Fruit fly (Drosophila melanogaster) whole organism, adult: Measurements from ENCODE around the gene bbx.

Experiments
- CG11617 ChIP-seq: fragments of 200-800 bp; sonication (Bioruptor generic); optimal IDR thresholded peaks from 2 replicates; lab custom pipeline; 2017; ENCODE audit warnings: mild to moderate bottlenecking, missing biosample characterization, missing genetic modification reagents, missing genetic modification characterization
- CG12768 ChIP-seq: fragments of 200-800 bp; sonication (Bioruptor generic); optimal IDR thresholded peaks from 2 replicates; lab custom pipeline; 2017; ENCODE audit warnings: missing biosample characterization, missing genetic modification characterization, mild to moderate bottlenecking, moderate library complexity, missing genetic modification reagents
- CG14711 ChIP-seq: fragments of 200-800 bp; sonication (Bioruptor generic); optimal IDR thresholded peaks from 2 replicates; lab custom pipeline; 2018; ENCODE audit warnings: missing biosample characterization, mild to moderate bottlenecking, missing genetic modification characterization, moderate library complexity
- CG1620 ChIP-seq: fragments of 200-800 bp; sonication (Bioruptor generic); optimal IDR thresholded peaks from 2 replicates; lab custom pipeline; 2016; ENCODE audit warnings: missing biosample characterization, missing genetic modification characterization
- CG33017 ChIP-seq: fragments of 200-800 bp; sonication (Bioruptor generic); optimal IDR thresholded peaks from 2 replicates; lab custom pipeline; 2018; ENCODE audit warnings: missing biosample characterization, mild to moderate bottlenecking, missing genetic modification characterization, moderate library complexity
- CG5204 ChIP-seq: fragments of 200-800 bp; sonication (Bioruptor generic); optimal IDR thresholded peaks from 2 replicates; lab custom pipeline; 2016; ENCODE audit warnings: missing biosample characterization, missing genetic modification characterization
- CG7045 ChIP-seq: fragments of 200-800 bp; sonication (Bioruptor generic); optimal IDR thresholded peaks from 2 replicates; lab custom pipeline; 2017; ENCODE audit warnings: missing biosample characterization, mild to moderate bottlenecking, missing genetic modification characterization
- CG7101 ChIP-seq: fragments of 200-800 bp; sonication (Bioruptor generic); optimal IDR thresholded peaks from 2 replicates; lab custom pipeline; 2018; ENCODE audit warnings: missing biosample characterization, mild to moderate bottlenecking, missing genetic modification characterization, moderate library complexity
- Clk ChIP-seq: fragments of 200-800 bp; sonication (Bioruptor generic); optimal IDR thresholded peaks from 2 replicates; lab custom pipeline; 2017; ENCODE audit warnings: missing biosample characterization, missing genetic modification characterization
- Crg-1 ChIP-seq: fragments of 200-800 bp; sonication (Bioruptor generic); optimal IDR thresholded peaks from 2 replicates; lab custom pipeline; 2016; ENCODE audit warnings: missing biosample characterization, missing genetic modification characterization
- Hr96 ChIP-seq: fragments of 200-800 bp; sonication (Bioruptor generic); optimal IDR thresholded peaks from 2 replicates; lab custom pipeline; 2016; ENCODE audit warnings: missing biosample characterization, missing genetic modification characterization
- Mnt ChIP-seq: fragments of 200-800 bp; sonication (Bioruptor generic); optimal IDR thresholded peaks from 2 replicates; lab custom pipeline; 2016; ENCODE audit warnings: missing biosample characterization, mild to moderate bottlenecking, missing genetic modification characterization
- bab1 ChIP-seq: fragments of 200-800 bp; sonication (Bioruptor generic); optimal IDR thresholded peaks from 3 replicates; lab custom pipeline; 2019; ENCODE audit warnings: missing biosample characterization, mild to moderate bottlenecking, missing genetic modification characterization, moderate library complexity
- cic ChIP-seq: fragments of 200-800 bp; sonication (Bioruptor generic); optimal IDR thresholded peaks from 2 replicates; lab custom pipeline; 2017; ENCODE audit warnings: missing biosample characterization, mild to moderate bottlenecking, missing genetic modification characterization, moderate library complexity
- cnc ChIP-seq, 2 experiments: fragments of >200 bp; optimal IDR thresholded peaks; 2 replicates each; lab custom pipeline; 2017
- kay ChIP-seq: fragments of 200-800 bp; sonication (Bioruptor generic); peaks from one replicate; lab custom pipeline; 2016; ENCODE audit warnings: missing biosample characterization, missing genetic modification characterization, borderline replicate concordance
- ovo ChIP-seq: fragments of 200-800 bp; sonication (Bioruptor generic); optimal IDR thresholded peaks from 2 replicates; lab custom pipeline; 2016; ENCODE audit warnings: missing biosample characterization, missing genetic modification characterization
- pad ChIP-seq: fragments of 200-800 bp; sonication (Bioruptor generic); optimal IDR thresholded peaks from 3 replicates; lab custom pipeline; 2017; ENCODE audit warnings: missing biosample characterization, missing genetic modification characterization, mild to moderate bottlenecking, moderate library complexity, missing genetic modification reagents
- tj ChIP-seq: fragments of 200-800 bp; sonication (Bioruptor generic); optimal IDR thresholded peaks from 3 replicates; lab custom pipeline; 2017; ENCODE audit warnings: missing biosample characterization, mild to moderate bottlenecking, missing genetic modification characterization, moderate library complexity
- toe ChIP-seq: fragments of 200-800 bp; sonication (Bioruptor generic); optimal IDR thresholded peaks from 2 replicates; lab custom pipeline; 2016; ENCODE audit warnings: missing biosample characterization, missing genetic modification characterization

Gene bbx

DNA sequence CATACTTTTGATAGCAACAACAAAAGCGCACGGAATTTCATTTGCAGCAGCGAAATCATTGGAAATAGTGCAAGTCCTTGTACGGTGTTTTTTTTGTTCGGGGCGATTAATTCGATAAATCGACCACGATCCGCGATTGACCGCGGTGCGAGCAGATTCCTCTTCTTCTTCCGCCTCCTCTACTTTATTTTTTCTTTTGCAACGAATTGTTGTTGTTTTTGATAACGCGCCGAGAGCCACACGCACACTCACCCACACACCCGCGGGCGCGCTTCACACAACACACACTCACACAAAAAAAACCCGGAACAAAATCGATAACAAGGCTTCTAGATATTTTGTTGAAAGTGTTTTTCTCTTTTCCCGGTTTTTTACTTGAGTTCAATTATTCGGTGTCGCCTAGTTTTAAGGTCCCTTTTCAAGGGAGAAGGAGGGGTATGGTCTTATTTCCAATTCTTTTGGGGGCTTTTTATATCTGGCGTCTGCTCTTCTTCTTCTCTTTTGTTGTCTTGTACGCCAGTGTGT is 39.6 kb upstream of the bbx start:
- TF ChIP-seq tj (GFP tag; lab: Kevin White, UChicago) (no peak), CG12768 (GFP tag; lab: Kevin White, UChicago) (no peak), cnc (optimal IDR thresholded peaks at IDR 0.05; lab: Kevin White, UChicago) (no peak), CG7045 (GFP tag; lab: Kevin White, UChicago) (no peak), bab1 (GFP tag; lab: Kevin White, UChicago) (no peak)

DNA sequence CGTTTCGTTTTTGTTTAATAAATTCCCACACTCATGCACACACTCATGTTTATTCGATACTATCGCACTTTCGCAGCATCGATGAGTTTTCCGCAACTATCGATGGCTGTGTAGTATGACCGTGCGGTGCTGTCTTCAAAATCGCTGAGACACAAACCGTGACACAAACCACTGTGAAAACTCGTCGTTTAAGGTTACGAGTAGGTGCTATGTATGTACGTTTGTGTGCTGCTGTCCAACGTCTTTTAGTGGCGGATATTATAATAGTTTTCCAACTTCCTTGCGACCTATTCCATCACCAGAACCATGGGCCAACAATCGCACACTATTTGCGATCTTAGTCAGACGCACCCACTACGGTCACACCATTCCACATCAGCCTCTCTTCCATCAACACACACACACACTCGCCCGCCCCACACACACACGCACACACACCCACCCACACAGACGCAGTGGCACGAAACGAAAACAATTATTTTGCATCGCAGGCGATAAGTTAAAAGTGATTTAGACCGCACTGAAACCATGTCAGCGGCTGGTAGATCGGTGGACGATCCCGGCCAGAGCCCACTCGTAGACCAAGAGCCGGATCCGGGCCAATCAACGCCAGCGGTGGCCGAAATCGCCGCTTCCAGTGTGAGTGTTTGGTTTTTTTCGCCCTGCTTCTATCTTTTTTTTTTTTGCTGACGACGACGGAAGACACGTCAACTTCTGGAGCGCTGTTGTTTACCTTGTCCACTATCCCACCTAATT is 38.7 kb upstream of the bbx start, which contains the start of the genes Dd and CG1486:
TSS of gene Dd (minus strand) at position 77 of the 756 bp plus-strand sequence.
TSS of gene CG1486 (plus strand) at position 114 of the 756 bp plus-strand sequence.
- TF ChIP-seq CG14711 (tag; lab: Kevin White, UChicago) = no peak
- peak; percentile 36 for TF ChIP-seq pad (GFP tag; lab: Kevin White, UChicago)
- TF ChIP-seq CG12768 (GFP tag; lab: Kevin White, UChicago) = no peak
- TF ChIP-seq CG11617 (GFP tag; lab: Kevin White, UChicago) = peak; percentile 8
- TF ChIP-seq CG1620 = no peak
- TF ChIP-seq tj (GFP tag; lab: Kevin White, UChicago) = peak; percentile 94
- TF ChIP-seq bab1 (GFP tag; lab: Kevin White, UChicago) = peak; percentile 15
- peak; percentile 27 for TF ChIP-seq CG7101 (tag; lab: Kevin White, UChicago)
- TF ChIP-seq Mnt (GFP tag; lab: Kevin White, UChicago) = peak; percentile 51

DNA sequence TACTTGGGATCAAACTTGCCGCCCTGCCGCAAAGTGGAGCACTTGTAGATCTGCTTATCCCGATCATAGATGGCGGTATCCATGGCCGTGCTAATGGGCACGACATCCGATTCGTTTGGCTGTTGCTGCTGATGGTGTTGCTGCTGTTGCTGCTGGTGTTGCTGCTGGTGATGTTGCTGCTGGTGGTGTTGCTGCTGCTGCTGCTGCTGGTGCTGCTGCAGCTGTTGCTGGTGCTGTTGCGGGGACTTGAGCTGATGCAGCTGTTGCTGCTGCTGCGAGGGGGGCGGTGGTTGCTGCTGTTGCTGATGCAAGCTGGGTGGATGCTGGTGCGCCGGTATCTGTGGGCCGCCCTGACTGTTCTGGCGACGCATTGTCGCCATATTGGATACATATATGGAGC is 29.7 kb upstream of the bbx start:
- TF ChIP-seq Mnt (GFP tag; lab: Kevin White, UChicago) (no peak), Clk (GFP tag; lab: Kevin White, UChicago) (no peak), CG11617 (GFP tag; lab: Kevin White, UChicago) (no peak), Crg-1 (no peak), CG1620 (no peak), CG33017 (tag; lab: Kevin White, UChicago) (no peak), tj (GFP tag; lab: Kevin White, UChicago) (no peak)

DNA sequence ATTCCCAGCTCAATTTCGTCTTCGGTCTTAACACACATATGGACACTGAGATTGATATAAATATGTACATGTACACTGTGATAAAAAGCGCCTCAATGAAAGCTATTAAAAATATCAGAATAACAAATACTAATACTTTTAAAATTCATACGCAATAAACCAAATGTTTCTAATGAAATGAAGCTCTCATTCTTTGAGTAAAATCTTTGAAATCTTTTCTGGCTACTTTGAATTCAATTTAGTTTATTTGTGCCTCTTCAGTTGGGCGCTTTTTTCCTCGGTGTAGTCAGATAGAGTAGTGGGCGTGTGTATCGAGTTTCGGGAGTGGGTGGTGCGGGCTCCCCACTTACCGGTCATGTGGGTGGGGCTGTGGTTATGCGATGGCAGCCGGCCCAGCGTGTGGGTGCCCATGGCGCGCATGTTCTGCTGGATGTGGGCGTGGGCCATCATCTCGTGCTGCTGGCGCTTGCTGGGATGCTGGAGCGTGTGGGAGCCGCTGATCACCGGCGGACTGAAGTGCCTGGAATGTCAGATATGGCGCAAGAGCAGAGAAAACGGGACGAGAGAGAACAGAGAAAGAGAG is 28.2 kb upstream of the bbx start:
- TF ChIP-seq kay (GFP tag; lab: Kevin White, UChicago) (no peak), CG33017 (tag; lab: Kevin White, UChicago) (no peak), pad (GFP tag; lab: Kevin White, UChicago) (no peak), tj (GFP tag; lab: Kevin White, UChicago) (no peak)

DNA sequence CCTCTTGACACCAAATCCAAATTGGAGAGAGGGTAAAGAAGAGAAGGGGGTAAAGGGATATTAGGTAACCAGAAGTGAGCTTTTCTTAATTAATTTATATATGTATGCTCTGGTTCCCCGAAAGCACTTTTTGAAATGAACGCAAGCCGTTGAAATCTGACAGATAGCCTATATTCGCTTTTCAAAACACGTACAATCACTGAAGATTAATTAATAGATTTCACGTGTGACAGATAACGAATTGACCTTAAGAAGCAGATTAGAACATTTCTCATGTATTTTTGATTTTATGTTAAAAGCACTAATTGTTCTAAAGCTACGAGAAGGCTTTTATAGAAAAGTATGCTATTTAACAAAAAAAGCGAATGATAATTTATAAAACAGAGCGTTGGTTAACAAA is 25.8 kb upstream of the bbx start:
- TF ChIP-seq Mnt (GFP tag; lab: Kevin White, UChicago) (no peak), kay (GFP tag; lab: Kevin White, UChicago) (no peak), cnc (optimal IDR thresholded peaks at IDR 0.05; lab: Kevin White, UChicago) (no peak), CG5204 (GFP tag; lab: Kevin White, UChicago) (no peak), CG12768 (GFP tag; lab: Kevin White, UChicago) (no peak), CG7101 (tag; lab: Kevin White, UChicago) (no peak), bab1 (GFP tag; lab: Kevin White, UChicago) (no peak), CG33017 (tag; lab: Kevin White, UChicago) (no peak), CG1620 (no peak), CG14711 (tag; lab: Kevin White, UChicago) (no peak), Hr96 (GFP tag; lab: Kevin White, UChicago) (no peak), tj (GFP tag; lab: Kevin White, UChicago) (no peak), toe (GFP tag; lab: Kevin White, UChicago) (no peak), Crg-1 (no peak), CG7045 (GFP tag; lab: Kevin White, UChicago) (no peak), pad (GFP tag; lab: Kevin White, UChicago) (no peak), cic (GFP tag; lab: Kevin White, UChicago) (no peak)

DNA sequence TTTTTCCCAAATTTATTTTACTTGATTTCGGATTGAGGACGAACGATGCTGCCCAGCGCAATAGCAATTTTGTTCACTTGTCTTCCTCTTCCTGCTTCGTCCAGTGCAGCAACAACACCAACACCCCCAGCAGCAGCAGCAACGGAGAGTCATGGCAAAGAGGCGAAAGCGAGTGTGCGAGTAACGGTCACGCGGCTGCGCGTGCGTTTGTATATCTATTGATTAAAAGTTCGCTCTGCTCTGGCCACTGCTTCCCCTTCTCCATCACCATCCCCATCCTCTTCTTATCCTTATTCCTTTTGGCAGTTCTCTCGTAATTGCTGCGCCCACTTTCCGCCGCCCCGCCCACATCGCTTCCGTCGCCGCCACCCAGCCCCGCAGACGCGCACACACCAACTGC is 24.7 kb upstream of the bbx start:
- TF ChIP-seq ovo (GFP tag; lab: Kevin White, UChicago) (peak; percentile 18), tj (GFP tag; lab: Kevin White, UChicago) (no peak)

DNA sequence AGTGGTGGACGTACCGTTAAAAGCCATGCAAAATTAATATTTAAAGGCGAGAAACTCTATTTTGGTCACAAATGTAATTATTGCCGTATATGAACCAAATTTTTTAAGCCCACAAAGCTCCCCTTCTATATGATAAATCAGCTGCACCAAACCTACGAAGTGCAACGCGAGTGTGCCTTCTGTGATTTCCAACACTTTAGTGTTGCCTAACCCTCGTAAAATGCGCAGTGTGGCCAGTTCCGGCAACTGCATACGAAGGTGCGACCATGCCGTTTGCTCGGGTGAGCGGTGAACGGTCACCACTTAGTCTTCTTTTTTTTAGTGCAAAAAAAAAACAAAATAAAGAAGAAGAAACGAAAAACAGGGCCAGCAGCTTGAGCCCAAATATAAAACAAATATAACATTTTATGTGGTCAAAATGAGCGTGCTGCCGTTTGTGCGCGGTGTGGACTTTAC is 23.3 kb upstream of the bbx start, which contains the start of the genes tty and fliI:
TSS of gene tty (minus strand) at position 201 of the 456 bp plus-strand sequence.
TSS of gene fliI (plus strand) at position 266 of the 456 bp plus-strand sequence.
- TF ChIP-seq CG33017 (tag; lab: Kevin White, UChicago) (peak; percentile 49), Crg-1 (peak; percentile 70), CG11617 (GFP tag; lab: Kevin White, UChicago) (peak; percentile 85), Hr96 (GFP tag; lab: Kevin White, UChicago) (peak; percentile 87), cnc (optimal IDR thresholded peaks at IDR 0.05; lab: Kevin White, UChicago) (no peak), Mnt (GFP tag; lab: Kevin White, UChicago) (peak; percentile 88), tj (GFP tag; lab: Kevin White, UChicago) (peak; percentile 77), bab1 (GFP tag; lab: Kevin White, UChicago) (peak; percentile 87), CG7045 (GFP tag; lab: Kevin White, UChicago) (peak; percentile 60), ovo (GFP tag; lab: Kevin White, UChicago) (peak; percentile 87), pad (GFP tag; lab: Kevin White, UChicago) (peak; percentile 74), cic (GFP tag; lab: Kevin White, UChicago) (peak; percentile 58), CG14711 (tag; lab: Kevin White, UChicago) (peak; percentile 96), toe (GFP tag; lab: Kevin White, UChicago) (peak; percentile 67), Clk (GFP tag; lab: Kevin White, UChicago) (peak; percentile 48), CG12768 (GFP tag; lab: Kevin White, UChicago) (peak; percentile 58), CG5204 (GFP tag; lab: Kevin White, UChicago) (peak; percentile 65), kay (GFP tag; lab: Kevin White, UChicago) (no peak), CG7101 (tag; lab: Kevin White, UChicago) (peak; percentile 82), CG1620 (peak; percentile 85)
